Worm (Caenorhabditis elegans): ENCODE measurements around the gene Y113G7A.13.

DNA sequence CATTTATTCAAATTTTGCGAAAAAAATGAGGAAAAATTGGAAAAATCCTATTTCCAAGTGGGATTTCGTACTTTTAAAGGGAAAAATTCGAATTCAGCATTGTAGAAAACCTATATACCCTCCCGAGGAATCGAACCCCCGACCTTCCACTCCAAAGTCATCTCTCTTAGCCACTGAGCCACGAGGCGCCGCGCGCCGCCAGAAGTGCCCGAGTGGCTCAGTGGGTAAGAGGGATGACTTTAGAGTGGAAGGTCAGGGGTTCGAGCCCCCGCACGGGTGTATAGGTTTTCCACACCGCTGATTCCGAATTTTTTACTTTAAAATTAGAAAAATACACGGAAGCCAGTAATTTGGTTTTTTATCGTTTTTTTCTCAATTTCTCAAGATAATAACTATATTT, 13.2 kb upstream of the Y113G7A.13 start:
- TF ChIP-seq flt-1 (GFP tag; IDR thresholded peaks at IDR 0.05) (no peak), scrt-1 (GFP tag; IDR thresholded peaks at IDR 0.05) (no peak), ceh-36 (tag; optimal IDR thresholded peaks at IDR 0.05) (no peak)
